Fruit fly (Drosophila melanogaster) whole organism, prepupa: ENCODE results near the gene HIPP1.

Experiments used
- CG11762 ChIP-seq: fragments of 200-800 bp; sonication (Bioruptor generic); optimal IDR thresholded peaks from 3 replicates; lab custom pipeline; 2016; ENCODE audit warnings: missing biosample characterization, missing genetic modification characterization; ENCODE audit not compliant: insufficient read depth
- CG11902 ChIP-seq: fragments of 200-800 bp; sonication (Bioruptor generic); optimal IDR thresholded peaks from 3 replicates; lab custom pipeline; 2016; ENCODE audit warnings: missing biosample characterization, missing genetic modification characterization
- CG1621 ChIP-seq: fragments of 200-800 bp; sonication (Bioruptor generic); optimal IDR thresholded peaks from 3 replicates; lab custom pipeline; 2018; ENCODE audit warnings: missing biosample characterization, mild to moderate bottlenecking, missing genetic modification characterization
- CG16779 ChIP-seq: fragments of 200-800 bp; sonication (Bioruptor generic); optimal IDR thresholded peaks from 3 replicates; lab custom pipeline; 2017; ENCODE audit warnings: missing biosample characterization, mild to moderate bottlenecking, missing genetic modification characterization
- CG31627 ChIP-seq: fragments of 200-800 bp; sonication (Bioruptor generic); optimal IDR thresholded peaks from 3 replicates; lab custom pipeline; 2016; ENCODE audit warnings: missing biosample characterization, missing genetic modification characterization
- CG34406 ChIP-seq: fragments of 200-800 bp; sonication (Bioruptor generic); optimal IDR thresholded peaks from 3 replicates; lab custom pipeline; 2016; ENCODE audit warnings: missing biosample characterization, missing genetic modification characterization
- CG4318 ChIP-seq: fragments of 200-800 bp; sonication (Bioruptor generic); optimal IDR thresholded peaks from 3 replicates; lab custom pipeline; 2017; ENCODE audit warnings: missing biosample characterization, mild to moderate bottlenecking, missing genetic modification characterization
- CG6163 ChIP-seq: fragments of 200-800 bp; sonication (Bioruptor generic); IDR thresholded peaks from 3 replicates; pipeline ENCODE4 v1.3.6; 2022; ENCODE audit warnings: missing biosample characterization, missing genetic modification characterization
- CG6792 ChIP-seq: fragments of 200-800 bp; sonication (Bioruptor generic); optimal IDR thresholded peaks from 3 replicates; lab custom pipeline; 2016; ENCODE audit warnings: missing biosample characterization, missing genetic modification characterization
- CG6808 ChIP-seq: fragments of 200-800 bp; sonication (Bioruptor generic); optimal IDR thresholded peaks from 3 replicates; lab custom pipeline; 2017; ENCODE audit warnings: missing biosample characterization, missing genetic modification characterization, mild to moderate bottlenecking, moderate library complexity, missing genetic modification reagents
- CG7368 ChIP-seq: fragments of 200-800 bp; sonication (Bioruptor generic); optimal IDR thresholded peaks from 3 replicates; lab custom pipeline; 2016; ENCODE audit warnings: missing biosample characterization, missing genetic modification characterization
- CG8119 ChIP-seq: fragments of 200-800 bp; sonication (Bioruptor generic); IDR thresholded peaks from 3 replicates; pipeline ENCODE4 v1.3.6; 2022; ENCODE audit warnings: missing biosample characterization, missing genetic modification characterization
- Gug ChIP-seq: fragments of 200-800 bp; sonication (Bioruptor generic); IDR thresholded peaks from 2 replicates; pipeline ENCODE4 v1.3.6; 2022; ENCODE audit warnings: missing biosample characterization, missing genetic modification characterization
- Hr38 ChIP-seq: sonication (Bioruptor generic); optimal IDR thresholded peaks from 2 replicates; lab custom pipeline; 2016; ENCODE audit warnings: missing biosample characterization, missing genetic modification characterization
- Hr39 ChIP-seq: fragments of 200-800 bp; sonication (Bioruptor generic); optimal IDR thresholded peaks from 2 replicates; lab custom pipeline; 2016; ENCODE audit warnings: missing biosample characterization, missing genetic modification characterization
- OdsH ChIP-seq: fragments of 200-800 bp; sonication (Bioruptor generic); optimal IDR thresholded peaks from 3 replicates; lab custom pipeline; 2016; ENCODE audit warnings: missing biosample characterization, missing genetic modification characterization
- Smox ChIP-seq: fragments of 200-800 bp; sonication (Bioruptor generic); optimal IDR thresholded peaks from 3 replicates; lab custom pipeline; 2016; ENCODE audit warnings: missing biosample characterization, missing genetic modification characterization
- Sox102F ChIP-seq: fragments of 200-800 bp; sonication (Bioruptor generic); optimal IDR thresholded peaks from 2 replicates; lab custom pipeline; 2016; ENCODE audit warnings: missing biosample characterization, mild to moderate bottlenecking, missing genetic modification characterization
- Sox14 ChIP-seq: fragments of 200-800 bp; sonication (Bioruptor generic); optimal IDR thresholded peaks from 3 replicates; lab custom pipeline; 2016; ENCODE audit warnings: missing biosample characterization, missing genetic modification characterization
- achi ChIP-seq: fragments of 200-800 bp; sonication (Bioruptor generic); optimal IDR thresholded peaks from 3 replicates; lab custom pipeline; 2016; ENCODE audit warnings: missing biosample characterization, missing genetic modification characterization
- acj6 ChIP-seq: fragments of 200-800 bp; sonication (Bioruptor generic); optimal IDR thresholded peaks from 3 replicates; lab custom pipeline; 2016; ENCODE audit warnings: missing biosample characterization, missing genetic modification characterization
- cyc ChIP-seq: fragments of 200-800 bp; sonication (Bioruptor generic); optimal IDR thresholded peaks from 3 replicates; lab custom pipeline; 2016; ENCODE audit warnings: missing biosample characterization, missing genetic modification characterization
- dsx ChIP-seq: fragments of 200-800 bp; optimal IDR thresholded peaks from 3 replicates; lab custom pipeline; 2019; ENCODE audit warnings: missing biosample characterization, mild to moderate bottlenecking, missing genetic modification characterization, moderate library complexity; ENCODE audit not compliant: poor library complexity, severe bottlenecking
- esn ChIP-seq: fragments of 200-800 bp; sonication (Bioruptor generic); optimal IDR thresholded peaks from 2 replicates; lab custom pipeline; 2016; ENCODE audit warnings: missing biosample characterization, mild to moderate bottlenecking, missing genetic modification characterization, moderate library complexity
- fd59A ChIP-seq: fragments of 200-800 bp; sonication (Bioruptor generic); optimal IDR thresholded peaks from 2 replicates; lab custom pipeline; 2017; ENCODE audit warnings: missing biosample characterization, mild to moderate bottlenecking, missing genetic modification characterization, missing genetic modification reagents
- fkh ChIP-seq: fragments of 200-800 bp; sonication (Bioruptor generic); optimal IDR thresholded peaks from 3 replicates; lab custom pipeline; 2017; ENCODE audit warnings: missing biosample characterization, mild to moderate bottlenecking, missing genetic modification characterization, moderate library complexity
- lz ChIP-seq: fragments of 200-800 bp; sonication (Bioruptor generic); optimal IDR thresholded peaks from 3 replicates; lab custom pipeline; 2016; ENCODE audit warnings: missing biosample characterization, missing genetic modification characterization
- spab ChIP-seq: fragments of 200-800 bp; sonication (Bioruptor generic); optimal IDR thresholded peaks from 2 replicates; lab custom pipeline; 2017; ENCODE audit warnings: missing biosample characterization, mild to moderate bottlenecking, missing genetic modification characterization, missing genetic modification reagents
- topi ChIP-seq: fragments of 200-800 bp; sonication (Bioruptor generic); optimal IDR thresholded peaks from 3 replicates; lab custom pipeline; 2016; ENCODE audit warnings: missing biosample characterization, missing genetic modification characterization
- vri ChIP-seq: fragments of 200-800 bp; sonication (Bioruptor generic); optimal IDR thresholded peaks from 3 replicates; lab custom pipeline; 2016; ENCODE audit warnings: missing biosample characterization, mild to moderate bottlenecking, missing genetic modification characterization

Gene HIPP1

DNA sequence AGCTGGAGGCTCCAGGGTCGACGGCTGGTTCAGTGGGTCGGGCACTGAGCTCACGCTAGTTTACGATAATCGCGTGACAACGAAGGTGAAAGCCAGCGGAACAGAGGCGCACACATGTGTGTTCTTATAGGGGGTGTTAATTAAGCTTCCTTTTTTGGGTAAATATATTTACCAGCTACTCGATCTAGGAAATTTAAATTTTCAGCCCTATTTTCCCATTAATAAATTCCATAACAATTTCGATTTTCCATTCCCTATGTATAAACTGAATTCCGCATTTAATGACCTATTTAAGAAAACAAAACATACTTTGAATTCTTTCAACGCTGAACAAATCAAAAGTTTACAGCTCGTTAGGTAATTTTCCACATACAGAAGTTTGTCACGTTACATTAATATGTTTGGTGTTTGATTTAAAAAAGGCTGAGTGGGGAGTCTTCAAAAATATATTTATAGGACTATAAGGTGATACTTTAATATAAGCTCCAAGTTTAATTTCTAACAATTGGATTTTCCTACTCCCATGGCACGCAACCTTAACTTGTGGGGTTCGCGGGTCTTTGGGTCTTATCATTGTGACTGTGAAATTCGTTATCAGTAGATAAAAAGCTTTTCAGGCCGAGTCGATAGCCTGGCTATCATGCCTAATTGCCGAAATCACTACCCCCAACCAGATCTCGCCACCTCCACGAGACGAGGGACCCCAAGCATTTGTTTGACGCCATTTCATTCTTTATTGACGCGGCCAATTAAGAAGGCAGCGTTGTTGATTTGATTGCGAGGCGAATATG, 27.8 kb downstream of the HIPP1 start, which contains the start of gene CG13255 (continued):
- TF ChIP-seq topi (GFP tag; lab: Kevin White, UChicago), result peak; percentile 9
- TF ChIP-seq spab (GFP tag; lab: Kevin White, UChicago), result no peak
- TF ChIP-seq, all 60 proteins: peak for 14

- TF ChIP-seq esn (GFP tag; lab: Kevin White, UChicago) (no peak), vri (GFP tag; lab: Kevin White, UChicago) (peak; percentile 55), CG11902 (GFP tag; lab: Kevin White, UChicago) (no peak), fkh (GFP tag; lab: Kevin White, UChicago) (no peak), Hr38 (GFP tag; lab: Kevin White, UChicago) (no peak), OdsH (GFP tag; lab: Kevin White, UChicago) (no peak)
Observed at dm6 chr3L:20837831-20838301, 28.4 kb downstream of the HIPP1 start.

DNA sequence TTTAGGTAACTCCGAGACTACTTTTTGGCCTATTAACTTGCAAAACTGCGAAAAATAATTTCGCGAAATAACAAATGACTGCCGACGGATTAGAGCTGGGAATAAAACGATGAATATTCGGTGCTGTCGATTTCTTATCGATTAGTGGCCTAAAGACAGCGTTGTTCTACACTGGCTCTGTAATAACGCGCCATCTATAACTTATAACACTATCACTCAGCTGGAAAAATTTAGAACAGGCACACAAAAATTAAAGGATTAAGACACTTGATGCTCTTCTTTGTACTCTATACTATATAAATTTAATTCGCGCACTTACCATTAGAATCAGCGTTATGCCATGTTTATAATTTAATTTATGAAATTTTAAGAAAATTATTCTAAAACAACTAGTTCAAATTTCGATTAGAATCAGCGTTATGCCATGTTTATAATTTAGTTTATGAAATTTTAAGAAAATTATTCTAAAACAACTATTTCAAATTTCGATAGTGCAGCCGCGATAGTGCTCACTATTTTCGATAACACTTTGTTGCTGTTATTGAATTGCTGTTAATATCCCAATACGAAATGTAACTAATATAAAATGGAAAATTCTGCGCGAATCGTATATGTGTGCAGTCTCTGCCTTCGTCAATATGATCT, 32.1 kb downstream of the HIPP1 start, which contains the start of the genes CSN3 and CG11456:
TSS of gene CSN3 (minus strand) at position 112 of the 645 bp plus-strand sequence.
TSS of gene CG11456 (plus strand) at position 523 of the 645 bp plus-strand sequence.
- TF ChIP-seq topi (GFP tag; lab: Kevin White, UChicago) (no peak), CG31627 (GFP tag; lab: Kevin White, UChicago) (peak; percentile 63), CG6808 (GFP tag; lab: Kevin White, UChicago) (peak; percentile 58), CG8119 (no peak), CG34406 (GFP tag; lab: Kevin White, UChicago) (no peak), lz (GFP tag; lab: Kevin White, UChicago) (peak; percentile 44), Gug (GFP tag; lab: Robert Waterston, UW) (no peak), Smox (peak; percentile 12), cyc (GFP tag; lab: Kevin White, UChicago) (peak; percentile 53), CG4318 (GFP tag; lab: Kevin White, UChicago) (no peak), vri (GFP tag; lab: Kevin White, UChicago) (no peak), CG11762 (GFP tag; lab: Kevin White, UChicago) (no peak), CG6792 (peak; percentile 2), Sox14 (GFP tag; lab: Kevin White, UChicago) (peak; percentile 37)

dm6 chr3L:20848572-20848971, 39.1 kb downstream of the HIPP1 start:
- TF ChIP-seq vri (GFP tag; lab: Kevin White, UChicago), result no peak

dm6 chr3L:20857609-20858008, 48.1 kb downstream of the HIPP1 start:
- TF ChIP-seq CG7368 (GFP tag; lab: Kevin White, UChicago), result no peak
- TF ChIP-seq CG16779 (tag; lab: Kevin White, UChicago), result no peak
- TF ChIP-seq dsx (GFP tag; lab: Kevin White, UChicago), result no peak
- TF ChIP-seq acj6 (GFP tag; lab: Kevin White, UChicago), result no peak
- TF ChIP-seq CG6163 (GFP tag; lab: Robert Waterston, UW), result no peak
- TF ChIP-seq CG1621 (tag; lab: Kevin White, UChicago), result no peak
- TF ChIP-seq fd59A (GFP tag; lab: Kevin White, UChicago), result no peak
- TF ChIP-seq lz (GFP tag; lab: Kevin White, UChicago), result no peak
- TF ChIP-seq achi (GFP tag; lab: Kevin White, UChicago), result no peak
- TF ChIP-seq Sox102F (GFP tag; lab: Kevin White, UChicago), result no peak
- no peak for TF ChIP-seq Hr39
- TF ChIP-seq CG31627 (GFP tag; lab: Kevin White, UChicago), result no peak
- TF ChIP-seq topi (GFP tag; lab: Kevin White, UChicago), result no peak
- no peak for TF ChIP-seq CG11762 (GFP tag; lab: Kevin White, UChicago)
- TF ChIP-seq esn (GFP tag; lab: Kevin White, UChicago), result no peak
- no peak for TF ChIP-seq OdsH (GFP tag; lab: Kevin White, UChicago)
- TF ChIP-seq, all 60 proteins: peak for 0
